Fruit fly (Drosophila melanogaster) whole organism, wandering third instar larva: ENCODE results near the gene side.

ENCODE experiments used
- CG32264 ChIP-seq: fragments of 200-800 bp; sonication (Bioruptor generic); optimal IDR thresholded peaks from 2 replicates; lab custom pipeline; 2016; ENCODE audit warnings: missing biosample characterization, missing genetic modification characterization
- CG9705 ChIP-seq: fragments of 200-800 bp; sonication (Bioruptor generic); optimal IDR thresholded peaks from 2 replicates; lab custom pipeline; 2018; ENCODE audit warnings: missing biosample characterization, mild to moderate bottlenecking, missing genetic modification characterization
- CrebA ChIP-seq: fragments of 200-800 bp; sonication (Bioruptor generic); optimal IDR thresholded peaks from 2 replicates; lab custom pipeline; 2016; ENCODE audit warnings: missing biosample characterization, mild to moderate bottlenecking, missing genetic modification characterization, borderline replicate concordance
- Dfd ChIP-seq: fragments of >200 bp; optimal IDR thresholded peaks from 2 replicates; lab custom pipeline; 2017; ENCODE audit warnings: missing biosample characterization, missing genetic modification characterization
- Dif ChIP-seq: fragments of 200-275, 200-300 bp; sonication (Bioruptor generic); optimal IDR thresholded peaks from 2 replicates; lab custom pipeline; 2018; ENCODE audit warnings: missing biosample characterization, missing genetic modification characterization; ENCODE audit not compliant: partially characterized antibody
- GATAd ChIP-seq: sonication (Bioruptor generic); optimal IDR thresholded peaks from 2 replicates; lab custom pipeline; 2016; ENCODE audit warnings: missing biosample characterization, missing genetic modification characterization
- HLH106 ChIP-seq: fragments of 200-800 bp; optimal IDR thresholded peaks from 3 replicates; lab custom pipeline; 2019; ENCODE audit warnings: missing biosample characterization, mild to moderate bottlenecking, missing genetic modification characterization, moderate library complexity
- Hnf4 ChIP-seq: fragments of 200-800 bp; sonication (Bioruptor generic); optimal IDR thresholded peaks from 2 replicates; lab custom pipeline; 2016; ENCODE audit warnings: missing biosample characterization, mild to moderate bottlenecking, missing genetic modification characterization
- Hr83 ChIP-seq: fragments of 200-300 bp; sonication (Bioruptor generic); optimal IDR thresholded peaks from 2 replicates; lab custom pipeline; 2016; ENCODE audit warnings: missing biosample characterization, mild to moderate bottlenecking, missing genetic modification characterization, moderate library complexity; ENCODE audit not compliant: poor library complexity, severe bottlenecking
- Jra ChIP-seq: sonication (Bioruptor generic); optimal IDR thresholded peaks from 2 replicates; lab custom pipeline; 2016; ENCODE audit warnings: missing biosample characterization, missing genetic modification characterization
- Myc ChIP-seq: fragments of >200 bp; optimal IDR thresholded peaks from 2 replicates; lab custom pipeline; 2017
- N ChIP-seq: fragments of >200 bp; optimal IDR thresholded peaks from 2 replicates; lab custom pipeline; 2018; ENCODE audit warnings: missing biosample characterization, missing external identifiers, missing genetic modification characterization
- Rel ChIP-seq, 2 experiments: fragments of 200-800 bp; sonication (Bioruptor generic) in 1 of 2; optimal IDR thresholded peaks; 2 replicates in 1 of 2; 3 replicates in 1 of 2; lab custom pipeline; 2016 to 2019; ENCODE audit warnings: mild to moderate bottlenecking in 2 of 2, missing biosample characterization in 2 of 2, missing genetic modification characterization in 2 of 2, moderate library complexity in 1 of 2
- Vsx2 ChIP-seq: fragments of 200-300, 225-300 bp; sonication (Bioruptor generic); optimal IDR thresholded peaks from 2 replicates; lab custom pipeline; 2018; ENCODE audit warnings: missing biosample characterization, missing genetic modification characterization; ENCODE audit not compliant: partially characterized antibody
- br ChIP-seq: fragments of 200-800 bp; sonication (Bioruptor generic); optimal IDR thresholded peaks from 2 replicates; lab custom pipeline; 2016; ENCODE audit warnings: missing biosample characterization, missing genetic modification characterization
- brk ChIP-seq: fragments of 200-800 bp; sonication (Bioruptor generic); optimal IDR thresholded peaks from 2 replicates; lab custom pipeline; 2016; ENCODE audit warnings: missing biosample characterization, mild to moderate bottlenecking, missing genetic modification characterization
- dl ChIP-seq, 2 experiments: fragments of 175-275, 200-275 bp in 1 of 2; fragments of 200-275 bp in 1 of 2; sonication (Bioruptor generic); optimal IDR thresholded peaks; lab custom pipeline; 2018; ENCODE audit warnings: mild to moderate bottlenecking in 2 of 2, missing biosample characterization in 2 of 2, missing genetic modification characterization in 2 of 2, moderate library complexity in 2 of 2; ENCODE audit not compliant: partially characterized antibody in 2 of 2, insufficient read depth in 1 of 2
- dmrt93B ChIP-seq: fragments of 200-800 bp; sonication (Bioruptor generic); optimal IDR thresholded peaks from 2 replicates; lab custom pipeline; 2018; ENCODE audit warnings: missing biosample characterization, mild to moderate bottlenecking, missing genetic modification characterization
- dsf ChIP-seq: sonication (Bioruptor generic); optimal IDR thresholded peaks from 2 replicates; lab custom pipeline; 2016; ENCODE audit warnings: missing biosample characterization, missing genetic modification characterization, borderline replicate concordance
- ey ChIP-seq: fragments of 200-800 bp; sonication (Bioruptor generic); optimal IDR thresholded peaks from 2 replicates; lab custom pipeline; 2016; ENCODE audit warnings: missing biosample characterization, missing genetic modification characterization
- fru ChIP-seq: fragments of 200-800 bp; sonication (Bioruptor generic); optimal IDR thresholded peaks from 3 replicates; lab custom pipeline; 2016; ENCODE audit warnings: missing biosample characterization, mild to moderate bottlenecking, missing genetic modification characterization
- h ChIP-seq: fragments of 200-800 bp; sonication (Bioruptor generic); optimal IDR thresholded peaks from 3 replicates; lab custom pipeline; 2016; ENCODE audit warnings: missing biosample characterization, mild to moderate bottlenecking, missing genetic modification characterization
- jim ChIP-seq: fragments of 175-275, 200-325 bp; sonication (Bioruptor generic); optimal IDR thresholded peaks from 2 replicates; lab custom pipeline; 2016; ENCODE audit warnings: missing biosample characterization, mild to moderate bottlenecking, missing genetic modification characterization
- lola ChIP-seq: fragments of >200 bp; optimal IDR thresholded peaks from 2 replicates; lab custom pipeline; 2017; ENCODE audit warnings: missing biosample characterization, missing genetic modification characterization
- pan ChIP-seq: fragments of >200 bp; optimal IDR thresholded peaks from 2 replicates; lab custom pipeline; 2017
- psq ChIP-seq: fragments of 200-800 bp; sonication (Bioruptor generic); optimal IDR thresholded peaks from 3 replicates; lab custom pipeline; 2017; ENCODE audit warnings: missing biosample characterization, mild to moderate bottlenecking, missing genetic modification characterization, moderate library complexity
- rgr ChIP-seq: fragments of 200-800 bp; sonication (Bioruptor generic); optimal IDR thresholded peaks from 3 replicates; lab custom pipeline; 2016; ENCODE audit warnings: missing biosample characterization, mild to moderate bottlenecking, missing genetic modification characterization
- sv ChIP-seq: fragments of 200-800 bp; sonication (Bioruptor generic); optimal IDR thresholded peaks from 3 replicates; lab custom pipeline; 2016; ENCODE audit warnings: missing biosample characterization, missing genetic modification characterization
- usp ChIP-seq: fragments of >200 bp; optimal IDR thresholded peaks from 2 replicates; lab custom pipeline; 2017; ENCODE audit warnings: missing biosample characterization, missing genetic modification characterization
- woc ChIP-seq: sonication (Bioruptor generic); optimal IDR thresholded peaks from 2 replicates; lab custom pipeline; 2016; ENCODE audit warnings: missing biosample characterization, mild to moderate bottlenecking, missing genetic modification characterization

Gene side

DNA sequence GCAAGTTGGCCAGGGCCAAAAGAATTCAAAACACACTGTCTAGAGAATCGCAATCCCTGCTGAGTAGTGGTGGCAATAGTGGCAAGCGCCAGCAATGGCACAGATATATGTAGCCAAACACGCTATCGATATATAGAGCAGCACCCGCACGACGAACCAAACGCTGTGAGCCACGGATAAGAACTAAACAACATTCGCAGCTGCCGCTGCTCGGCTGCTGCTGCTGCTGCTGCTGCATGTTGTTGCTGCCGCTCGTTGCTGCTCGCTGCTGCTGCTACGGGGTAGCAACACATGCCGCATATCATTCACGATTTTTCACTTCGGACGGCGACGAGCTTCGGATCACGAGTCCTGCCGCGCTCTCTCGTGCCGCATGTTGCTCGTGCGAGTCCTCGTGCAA lies at the start of gene side:
TSS of gene side (minus strand) at position 175 of the 400 bp plus-strand sequence.
- TF ChIP-seq CG9705 (GFP tag; lab: Kevin White, UChicago) (no peak), Dfd (GFP tag; lab: Kevin White, UChicago) (peak; percentile 30)

DNA sequence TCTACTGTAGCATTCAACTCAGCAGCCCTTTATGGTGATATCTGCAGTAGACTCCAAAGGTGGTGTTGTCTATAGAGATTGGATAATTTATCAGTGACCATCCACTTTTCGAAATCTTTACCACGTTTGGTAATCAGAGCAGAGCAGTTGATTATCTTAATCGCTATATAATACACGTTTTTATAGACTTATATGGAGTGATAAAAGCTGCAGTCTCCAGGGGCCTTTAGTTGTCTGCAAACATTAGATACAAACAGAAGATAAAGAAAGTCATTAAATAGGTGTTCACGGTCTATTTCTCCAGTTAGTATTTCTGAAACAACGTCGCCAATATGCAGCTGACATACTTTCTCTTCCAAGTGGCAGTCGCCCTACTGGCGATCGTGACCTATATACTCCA lies 41.1 kb upstream of the side start, which contains the start of gene Cyp6a18:
TSS of gene Cyp6a18 (plus strand) at position 301 of the 400 bp plus-strand sequence.
- TF ChIP-seq h (GFP tag; lab: Kevin White, UChicago) (no peak), sv (no peak)

DNA sequence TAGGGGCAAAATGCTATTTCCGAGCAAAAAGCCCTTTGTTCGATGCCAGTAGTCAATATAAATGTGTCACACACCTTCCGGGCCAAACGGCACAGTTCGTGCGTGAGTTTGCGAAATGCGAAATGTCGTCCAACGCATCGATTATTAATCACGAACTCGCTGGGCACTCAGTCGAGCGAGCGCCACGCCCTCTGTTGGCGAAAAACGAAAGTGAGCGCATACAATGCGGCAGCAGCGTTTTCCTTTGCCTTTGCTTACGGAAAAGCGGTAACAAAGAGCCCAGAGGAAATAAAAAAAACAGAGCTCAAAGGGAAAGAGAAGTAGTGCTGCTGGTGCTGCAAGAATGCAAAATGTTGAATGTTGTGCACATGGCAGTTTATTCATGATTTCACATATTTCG lies 40.2 kb upstream of the side start:
- TF ChIP-seq rgr (GFP tag; lab: Kevin White, UChicago) (no peak), Jra (GFP tag; lab: Kevin White, UChicago) (no peak), HLH106 (tag; lab: Kevin White, UChicago) (no peak), CG9705 (GFP tag; lab: Kevin White, UChicago) (no peak), dsf (GFP tag; lab: Kevin White, UChicago) (no peak), brk (no peak), psq (GFP tag; lab: Kevin White, UChicago) (no peak), CrebA (no peak), dl (GFP tag; optimal IDR thresholded peaks at IDR 0.05; lab: Kevin White, UChicago; ENCODE audit: insufficient read depth in 1 of 2, partially characterized antibody in 2 of 2) (no peak), ey (GFP tag; lab: Kevin White, UChicago) (no peak), sv (no peak), Vsx2 (GFP tag; lab: Kevin White, UChicago) (no peak), Hr83 (no peak), GATAd (GFP tag; lab: Kevin White, UChicago) (no peak), lola (GFP tag; lab: Kevin White, UChicago) (no peak)
- TF ChIP-seq, all 38 proteins: peak for 0

- TF ChIP-seq rgr (GFP tag; lab: Kevin White, UChicago) (no peak), Rel (GFP tag; optimal IDR thresholded peaks at IDR 0.05; lab: Kevin White, UChicago) (no peak), Rel (tag; optimal IDR thresholded peaks at IDR 0.05; lab: Kevin White, UChicago) (no peak), h (GFP tag; lab: Kevin White, UChicago) (no peak), CG9705 (GFP tag; lab: Kevin White, UChicago) (no peak), ey (GFP tag; lab: Kevin White, UChicago) (no peak), N (GFP tag; lab: Kevin White, UChicago) (no peak), br (GFP tag; lab: Kevin White, UChicago) (no peak), jim (GFP tag; lab: Kevin White, UChicago) (no peak), CrebA (no peak), CG32264 (no peak), dsf (GFP tag; lab: Kevin White, UChicago) (no peak)
These were observed 26.6 kb upstream of the side start, which contains the start of gene CG13978 for dm6 chr3R:27463889-27464288. Gene CG13978, plus strand, starts transcription at chr3R:27464189.

DNA sequence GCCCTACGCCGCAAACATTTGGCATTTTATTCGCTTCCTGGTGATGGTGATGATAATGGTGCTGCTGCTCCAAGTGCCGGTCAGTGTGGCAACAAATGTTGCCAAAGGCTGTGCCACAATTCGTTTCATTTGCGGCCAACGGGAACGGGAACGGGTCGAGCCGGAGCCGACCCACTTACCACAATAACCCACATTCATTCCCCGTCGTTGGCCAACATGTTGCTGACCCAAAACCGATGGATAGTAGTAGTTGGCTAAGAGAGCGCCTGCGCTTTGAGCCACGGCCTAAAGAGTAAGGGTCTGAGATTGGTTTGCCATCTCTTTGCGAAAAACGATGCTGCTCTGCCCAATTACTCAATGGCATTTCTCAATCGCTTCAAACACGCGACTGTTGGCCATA lies 25.6 kb upstream of the side start:
- TF ChIP-seq CG32264 = no peak
- TF ChIP-seq usp (GFP tag; lab: Kevin White, UChicago) = no peak
- no peak for TF ChIP-seq dl (GFP tag; optimal IDR thresholded peaks at IDR 0.05; lab: Kevin White, UChicago; ENCODE audit: insufficient read depth in 1 of 2, partially characterized antibody in 2 of 2)
- TF ChIP-seq pan (lab: Kevin White, UChicago) = no peak
- no peak for TF ChIP-seq brk
- no peak for TF ChIP-seq Hr83
- TF ChIP-seq N (GFP tag; lab: Kevin White, UChicago) = no peak
- no peak for TF ChIP-seq fru
- no peak for TF ChIP-seq jim (GFP tag; lab: Kevin White, UChicago)
- TF ChIP-seq rgr (GFP tag; lab: Kevin White, UChicago) = no peak
- TF ChIP-seq Myc (lab: Kevin White, UChicago) = no peak
- TF ChIP-seq woc (GFP tag; lab: Kevin White, UChicago) = no peak
- no peak for TF ChIP-seq Dif (GFP tag; lab: Kevin White, UChicago)
- TF ChIP-seq dmrt93B (GFP tag; lab: Kevin White, UChicago) = no peak
- TF ChIP-seq Hnf4 (GFP tag; lab: Kevin White, UChicago) = no peak
- no peak for TF ChIP-seq CG9705 (GFP tag; lab: Kevin White, UChicago)
